Worm (Caenorhabditis elegans) whole organism, L4 larva: ENCODE results near the gene srd-40.

Source experiments
- lin-13 ChIP-seq: fragments of 150-350 bp; optimal IDR thresholded peaks from 2 replicates; lab custom pipeline; 2014; ENCODE audit warnings: missing biosample characterization, missing genetic modification reagents, missing genetic modification characterization
- mdt-29 ChIP-seq: fragments of 200-800 bp; sonication (Bioruptor generic); IDR thresholded peaks from 2 replicates; pipeline ENCODE4 v1.3.6; 2022; ENCODE audit warnings: missing genetic modification reagents, missing genetic modification characterization, missing compliant biosample characterization
- nhr-76 ChIP-seq: fragments of 150-350 bp; optimal IDR thresholded peaks from 2 replicates; lab custom pipeline; 2014; ENCODE audit warnings: missing biosample characterization, missing genetic modification characterization
- pha-4 ChIP-seq, 2 experiments: fragments of 150-350 bp in 1 of 2; fragments of 200-800 bp in 1 of 2; sonication (Bioruptor generic) in 1 of 2; IDR thresholded peaks in 1 of 2; optimal IDR thresholded peaks in 1 of 2; 2 replicates each; pipeline versions ENCODE4 v1.3.6 to Lab custom; 2014 to 2022; ENCODE audit warnings: missing genetic modification characterization in 2 of 2, missing genetic modification reagents in 2 of 2, missing biosample characterization in 1 of 2, missing compliant biosample characterization in 1 of 2

ce11 chrX:12333479-12333878, 9.9 kb downstream of the srd-40 start, which contains the start of gene srd-47:
- TF ChIP-seq nhr-76 (tag; lab: Kevin White, UChicago) (no peak), mdt-29 (GFP tag; lab: Robert Waterston, UW) (no peak), lin-13 (GFP tag; lab: Kevin White, UChicago) (no peak), pha-4 (GFP tag; IDR thresholded peaks at IDR 0.05; lab: Robert Waterston, UW) (no peak), pha-4 (tag; optimal IDR thresholded peaks at IDR 0.05; lab: Kevin White, UChicago) (no peak)
